Worm (Caenorhabditis elegans) whole organism, early embryonic: Measurements from ENCODE around the gene btb-12.

Source experiments
- B0310.2 ChIP-seq: sonication (generic microtip); optimal IDR thresholded peaks from 2 replicates; lab custom pipeline; 2016; ENCODE audit warnings: mild to moderate bottlenecking, missing genetic modification characterization, missing compliant biosample characterization
- F13C5.2 ChIP-seq: sonication (generic microtip); optimal IDR thresholded peaks from 2 replicates; lab custom pipeline; 2017; ENCODE audit warnings: mild to moderate bottlenecking, missing genetic modification characterization, inconsistent platforms, missing compliant biosample characterization
- ama-1 ChIP-seq: fragments of 150-350 bp; optimal IDR thresholded peaks from 2 replicates; lab custom pipeline; 2014
- ceh-13 ChIP-seq: fragments of 200-800 bp; sonication (Bioruptor generic); optimal IDR thresholded peaks from 2 replicates; lab custom pipeline; 2018; ENCODE audit warnings: mild to moderate bottlenecking, missing genetic modification characterization, missing compliant biosample characterization
- ceh-36 ChIP-seq: sonication (generic microtip); optimal IDR thresholded peaks from 2 replicates; lab custom pipeline; 2016; ENCODE audit warnings: missing genetic modification characterization, inconsistent platforms, missing compliant biosample characterization
- hmbx-1 ChIP-seq: sonication (generic microtip); optimal IDR thresholded peaks from 2 replicates; lab custom pipeline; 2016; ENCODE audit warnings: mild to moderate bottlenecking, missing genetic modification characterization, missing compliant biosample characterization
- hnd-1 ChIP-seq: sonication (generic microtip); optimal IDR thresholded peaks from 2 replicates; lab custom pipeline; 2016; ENCODE audit warnings: missing genetic modification characterization, missing compliant biosample characterization
- scrt-1 ChIP-seq: fragments of 200-800 bp; sonication (Bioruptor generic); IDR thresholded peaks from 2 replicates; pipeline ENCODE4 v1.3.6; 2022; ENCODE audit warnings: missing genetic modification characterization, missing compliant biosample characterization
- tbx-11 ChIP-seq: fragments of 200-800 bp; sonication (Bioruptor generic); IDR thresholded peaks from 2 replicates; pipeline ENCODE4 v1.3.6; 2022; ENCODE audit warnings: missing genetic modification characterization, missing compliant biosample characterization
- tbx-37 ChIP-seq: fragments of 200-800 bp; sonication (Bioruptor generic); conservative IDR thresholded peaks from 2 replicates; pipeline ENCODE4 v1.3.6; 2022; ENCODE audit warnings: missing genetic modification reagents, missing genetic modification characterization, missing compliant biosample characterization

ce11 chrII:1682218-1682617 is 27.2 kb downstream of the btb-12 start, which contains the start of gene fbxb-26:
- TF ChIP-seq ceh-13 (GFP tag; lab: Kevin White, UChicago), result no peak
- no peak for TF ChIP-seq ceh-36
- no peak for TF ChIP-seq ama-1 (lab: Kevin White, UChicago)
- TF ChIP-seq F13C5.2 (tag; lab: Kevin White, UChicago), result no peak
- TF ChIP-seq hmbx-1 (tag; lab: Kevin White, UChicago), result no peak
- no peak for TF ChIP-seq tbx-11 (GFP tag; lab: Robert Waterston, UW)
- no peak for TF ChIP-seq scrt-1 (GFP tag; lab: Robert Waterston, UW)
- TF ChIP-seq hnd-1 (tag; lab: Kevin White, UChicago), result no peak
- no peak for TF ChIP-seq tbx-37 (GFP tag; lab: Robert Waterston, UW)
- no peak for TF ChIP-seq B0310.2
